Worm (Caenorhabditis elegans): ENCODE results near the gene dsl-4.

DNA sequence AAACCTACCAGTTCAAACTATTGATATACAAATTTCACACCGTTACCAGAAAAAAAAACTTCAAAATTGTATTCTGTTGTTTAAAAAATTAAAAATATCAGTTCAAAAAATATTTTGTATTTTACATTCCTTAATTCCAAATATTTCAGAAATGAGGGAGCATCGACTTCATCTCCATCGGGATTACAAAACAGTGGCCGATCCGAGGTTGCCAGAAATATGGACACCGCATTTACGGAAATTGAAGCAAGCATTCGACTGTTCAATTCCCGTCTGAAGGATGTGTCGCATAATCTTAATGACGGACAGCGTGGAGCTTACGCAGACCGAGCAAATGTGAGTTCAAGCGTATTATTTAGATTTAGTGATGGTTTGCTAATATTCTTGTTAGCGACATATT lies 42.5 kb downstream of the dsl-4 start:
- no peak for TF ChIP-seq tbx-2 (tag; optimal IDR thresholded peaks at IDR 0.05)
- TF ChIP-seq nhr-23 (tag; optimal IDR thresholded peaks at IDR 0.05): no peak
- no peak for TF ChIP-seq sea-2 (GFP tag; optimal IDR thresholded peaks at IDR 0.05)
- no peak for TF ChIP-seq skn-1 (tag; optimal IDR thresholded peaks at IDR 0.05)
- no peak for TF ChIP-seq lin-15B (tag; optimal IDR thresholded peaks at IDR 0.05)
- TF ChIP-seq nhr-28 (tag; optimal IDR thresholded peaks at IDR 0.05): no peak
- TF ChIP-seq pha-4 (tag; optimal IDR thresholded peaks at IDR 0.05): no peak
- no peak for TF ChIP-seq jun-1 (tag; optimal IDR thresholded peaks at IDR 0.05)
- no peak for TF ChIP-seq zag-1 (tag; optimal IDR thresholded peaks at IDR 0.05)
- TF ChIP-seq egl-27 (tag; optimal IDR thresholded peaks at IDR 0.05): no peak

All from whole organism, L3 larva.